Worm (Caenorhabditis elegans) whole organism, late embryonic: ENCODE measurements around the gene T02B11.8.

Source experiments
- fax-1 ChIP-seq: sonication (generic microtip); optimal IDR thresholded peaks from 2 replicates; lab custom pipeline; 2016; ENCODE audit warnings: missing genotype, missing genetic modification characterization, missing compliant biosample characterization
- fkh-10 ChIP-seq: fragments of 150-350 bp; optimal IDR thresholded peaks from 2 replicates; lab custom pipeline; 2014; ENCODE audit warnings: missing biosample characterization, missing genetic modification reagents, missing genetic modification characterization
- hlh-15 ChIP-seq: sonication (generic microtip); optimal IDR thresholded peaks from 2 replicates; lab custom pipeline; 2016; ENCODE audit warnings: missing genetic modification characterization, missing compliant biosample characterization
- lim-6 ChIP-seq: sonication (generic microtip); optimal IDR thresholded peaks from 2 replicates; lab custom pipeline; 2016; ENCODE audit warnings: missing genetic modification characterization, missing compliant biosample characterization
- pqm-1 ChIP-seq: sonication (generic microtip); optimal IDR thresholded peaks from 2 replicates; lab custom pipeline; 2016; ENCODE audit warnings: missing genetic modification characterization, missing compliant biosample characterization
- ref-2 ChIP-seq: sonication (generic microtip); optimal IDR thresholded peaks from 2 replicates; lab custom pipeline; 2016; ENCODE audit warnings: missing genetic modification characterization, missing compliant biosample characterization

- no peak for TF ChIP-seq ref-2
- TF ChIP-seq hlh-15 (tag; lab: Kevin White, UChicago), result no peak
- TF ChIP-seq lim-6 (tag; lab: Kevin White, UChicago), result no peak
- TF ChIP-seq fkh-10, result no peak
- TF ChIP-seq pqm-1, result no peak
- no peak for TF ChIP-seq fax-1 (tag; lab: Kevin White, UChicago)
These were observed 25.9 kb upstream of the T02B11.8 start, which contains the start of gene trm-2A for ce11 chrV:904232-904983.
